Worm (Caenorhabditis elegans) whole organism, young adult: ENCODE measurements around the gene brc-2.

ENCODE experiments used
- C06A6.2 ChIP-seq: fragments of 200-800 bp; sonication (Bioruptor generic); conservative IDR thresholded peaks from 2 replicates; pipeline ENCODE4 v1.3.6; 2022; ENCODE audit warnings: missing genetic modification characterization, missing compliant biosample characterization
- F10E7.11 ChIP-seq: sonication (generic microtip); optimal IDR thresholded peaks from 2 replicates; lab custom pipeline; 2017; ENCODE audit warnings: mild to moderate bottlenecking, missing genetic modification characterization, moderate library complexity, missing compliant biosample characterization
- F22D6.2 ChIP-seq: sonication (generic microtip); optimal IDR thresholded peaks from 2 replicates; lab custom pipeline; 2016; ENCODE audit warnings: mild to moderate bottlenecking, missing genetic modification characterization, missing compliant biosample characterization
- F23B12.7 ChIP-seq: sonication (generic microtip); optimal IDR thresholded peaks from 2 replicates; lab custom pipeline; 2017; ENCODE audit warnings: missing genetic modification characterization, mild to moderate bottlenecking, missing compliant biosample characterization, antibody characterized with exemption, moderate library complexity; ENCODE audit not compliant: insufficient read depth
- F33H1.4 ChIP-seq: fragments of 200-800 bp; sonication (Bioruptor generic); IDR thresholded peaks from 2 replicates; pipeline ENCODE4 v1.3.6; 2022; ENCODE audit warnings: missing genetic modification reagents, missing genetic modification characterization, missing compliant biosample characterization
- K11D2.4 ChIP-seq: fragments of 200-800 bp; sonication (Bioruptor generic); IDR thresholded peaks from 2 replicates; pipeline ENCODE4 v1.3.6; 2022; ENCODE audit warnings: missing genetic modification reagents, missing genetic modification characterization, missing compliant biosample characterization
- Y95B8A.8 ChIP-seq: fragments of 200-800 bp; sonication (Bioruptor generic); IDR thresholded peaks from 2 replicates; pipeline ENCODE4 v1.3.6; 2022; ENCODE audit warnings: missing genetic modification reagents, missing genetic modification characterization, missing compliant biosample characterization
- akir-1 ChIP-seq: fragments of 200-800 bp; sonication (Bioruptor generic); optimal IDR thresholded peaks from 2 replicates; lab custom pipeline; 2018; ENCODE audit warnings: mild to moderate bottlenecking, missing genetic modification characterization, moderate library complexity, missing compliant biosample characterization
- ama-1 ChIP-seq, 3 experiments: fragments of 150-350 bp in 1 of 3; sonication (generic microtip) in 2 of 3; optimal IDR thresholded peaks; 2 replicates each; lab custom pipeline; 2014 to 2018; ENCODE audit warnings: missing biosample characterization in 2 of 3, missing genetic modification characterization in 2 of 3, missing genetic modification reagents in 2 of 3
- athp-1 ChIP-seq: sonication (generic microtip); optimal IDR thresholded peaks from 2 replicates; lab custom pipeline; 2017; ENCODE audit warnings: mild to moderate bottlenecking, missing genetic modification characterization, missing compliant biosample characterization
- attf-6 ChIP-seq: fragments of 200-800 bp; sonication (Bioruptor generic); IDR thresholded peaks from 2 replicates; pipeline ENCODE4 v1.3.6; 2022; ENCODE audit warnings: missing genetic modification reagents, missing genetic modification characterization, missing compliant biosample characterization
- ccch-3 ChIP-seq: fragments of 200-800 bp; sonication (Bioruptor generic); optimal IDR thresholded peaks from 2 replicates; lab custom pipeline; 2018; ENCODE audit warnings: mild to moderate bottlenecking, missing genetic modification characterization, missing compliant biosample characterization
- cebp-1 ChIP-seq, 2 experiments: fragments of 200-800 bp in 1 of 2; sonication (Bioruptor generic) in 1 of 2; sonication (generic microtip) in 1 of 2; IDR thresholded peaks in 1 of 2; optimal IDR thresholded peaks in 1 of 2; 2 replicates each; pipeline versions ENCODE4 v1.3.6 to Lab custom; 2017 to 2022; ENCODE audit warnings: missing compliant biosample characterization in 2 of 2, missing genetic modification characterization in 2 of 2, mild to moderate bottlenecking in 1 of 2, missing genetic modification reagents in 1 of 2, moderate library complexity in 1 of 2
- ceh-27 ChIP-seq: fragments of 200-800 bp; sonication (Bioruptor generic); optimal IDR thresholded peaks from 2 replicates; lab custom pipeline; 2018; ENCODE audit warnings: mild to moderate bottlenecking, missing genetic modification characterization, moderate library complexity, missing compliant biosample characterization
- ceh-40 ChIP-seq: fragments of 200-800 bp; sonication (Bioruptor generic); IDR thresholded peaks from 2 replicates; pipeline ENCODE4 v1.3.6; 2022; ENCODE audit warnings: missing genetic modification characterization, missing compliant biosample characterization
- dpff-1 ChIP-seq: sonication (generic microtip); optimal IDR thresholded peaks from 2 replicates; lab custom pipeline; 2017; ENCODE audit warnings: mild to moderate bottlenecking, missing genetic modification characterization, missing compliant biosample characterization
- dpl-1 ChIP-seq: fragments of 150-350 bp; optimal IDR thresholded peaks from 2 replicates; lab custom pipeline; 2014; ENCODE audit warnings: missing biosample characterization, missing genetic modification reagents, missing genetic modification characterization
- efl-1 ChIP-seq: fragments of 150-350 bp; optimal IDR thresholded peaks from 2 replicates; lab custom pipeline; 2014; ENCODE audit warnings: missing biosample characterization, missing genetic modification reagents, missing genetic modification characterization
- egl-18 ChIP-seq: fragments of 200-800 bp; sonication (Bioruptor generic); IDR thresholded peaks from 2 replicates; pipeline ENCODE4 v1.3.6; 2022; ENCODE audit warnings: missing genetic modification reagents, missing genetic modification characterization, missing compliant biosample characterization
- egrh-3 ChIP-seq: fragments of 200-800 bp; sonication (Bioruptor generic); IDR thresholded peaks from 2 replicates; pipeline ENCODE4 v1.3.6; 2022; ENCODE audit warnings: missing genetic modification reagents, missing genetic modification characterization, missing compliant biosample characterization
- fkh-3 ChIP-seq: sonication (generic microtip); optimal IDR thresholded peaks from 2 replicates; lab custom pipeline; 2016; ENCODE audit warnings: mild to moderate bottlenecking, missing genetic modification characterization, missing compliant biosample characterization
- hlh-26 ChIP-seq: fragments of 200-800 bp; sonication (Bioruptor generic); conservative IDR thresholded peaks from 2 replicates; pipeline ENCODE4 v1.3.6; 2022; ENCODE audit warnings: missing genetic modification reagents, missing genetic modification characterization, missing compliant biosample characterization
- lag-1 ChIP-seq: fragments of 200-800 bp; sonication (Bioruptor generic); IDR thresholded peaks from 2 replicates; pipeline ENCODE4 v1.3.6; 2022; ENCODE audit warnings: missing genetic modification reagents, missing genetic modification characterization, missing compliant biosample characterization
- lin-26 ChIP-seq: fragments of 200-800 bp; sonication (Bioruptor generic); IDR thresholded peaks from 2 replicates; pipeline ENCODE4 v1.3.6; 2022; ENCODE audit warnings: missing genetic modification reagents, missing genetic modification characterization, missing compliant biosample characterization
- lin-35 ChIP-seq, 3 experiments: fragments of 150-350 bp in 2 of 3; sonication (generic microtip) in 1 of 3; optimal IDR thresholded peaks; 2 replicates each; lab custom pipeline; 2014 to 2018; ENCODE audit warnings: missing biosample characterization in 3 of 3, missing genetic modification characterization in 3 of 3, missing genetic modification reagents in 3 of 3
- lin-54 ChIP-seq: fragments of 200-800 bp; sonication (Bioruptor generic); optimal IDR thresholded peaks from 2 replicates; lab custom pipeline; 2018; ENCODE audit warnings: mild to moderate bottlenecking, missing genetic modification characterization, missing compliant biosample characterization
- madf-6 ChIP-seq: fragments of 200-800 bp; sonication (Bioruptor generic); IDR thresholded peaks from 2 replicates; pipeline ENCODE4 v1.3.6; 2022; ENCODE audit warnings: missing genetic modification reagents, missing genetic modification characterization, missing compliant biosample characterization
- madf-8 ChIP-seq: fragments of 200-800 bp; sonication (Bioruptor generic); conservative IDR thresholded peaks from 2 replicates; pipeline ENCODE4 v1.3.6; 2022; ENCODE audit warnings: missing genetic modification reagents, missing genetic modification characterization, missing compliant biosample characterization
- mcd-1 ChIP-seq: fragments of 200-800 bp; sonication (Bioruptor generic); IDR thresholded peaks from 2 replicates; pipeline ENCODE4 v1.3.6; 2022; ENCODE audit warnings: missing genetic modification reagents, missing genetic modification characterization, missing compliant biosample characterization
- mes-4 ChIP-seq: sonication (generic microtip); optimal IDR thresholded peaks from 2 replicates; lab custom pipeline; 2016; ENCODE audit warnings: missing genotype, missing genetic modification characterization, missing compliant biosample characterization
- mxl-1 ChIP-seq: sonication (generic microtip); optimal IDR thresholded peaks from 2 replicates; lab custom pipeline; 2016; ENCODE audit warnings: missing genetic modification characterization, missing compliant biosample characterization
- nfya-2 ChIP-seq: fragments of 200-800 bp; sonication (Bioruptor generic); IDR thresholded peaks from 2 replicates; pipeline ENCODE4 v1.3.6; 2022; ENCODE audit warnings: missing genetic modification reagents, missing genetic modification characterization, missing compliant biosample characterization
- nfyb-1 ChIP-seq: fragments of 200-800 bp; sonication (Bioruptor generic); IDR thresholded peaks from 2 replicates; pipeline ENCODE4 v1.3.6; 2022; ENCODE audit warnings: missing genetic modification reagents, missing genetic modification characterization, missing compliant biosample characterization
- nhr-90 ChIP-seq: sonication (generic microtip); optimal IDR thresholded peaks from 2 replicates; lab custom pipeline; 2016; ENCODE audit warnings: missing genotype, mild to moderate bottlenecking, missing genetic modification characterization, missing compliant biosample characterization
- pha-4 ChIP-seq: fragments of 150-350 bp; sonication (generic microtip); optimal IDR thresholded peaks from 2 replicates; lab custom pipeline; 2014; ENCODE audit warnings: missing biosample characterization, missing genetic modification reagents, missing genetic modification characterization
- rpc-1 ChIP-seq, 2 experiments: fragments of 150-350 bp in 1 of 2; sonication (generic microtip) in 1 of 2; optimal IDR thresholded peaks; 2 replicates each; lab custom pipeline; 2014 to 2018; ENCODE audit warnings: missing biosample characterization in 1 of 2, missing genetic modification characterization in 1 of 2, missing genetic modification reagents in 1 of 2, missing genotype in 1 of 2
- snpc-1.1 ChIP-seq: sonication (generic microtip); optimal IDR thresholded peaks from 2 replicates; lab custom pipeline; 2017; ENCODE audit warnings: missing genetic modification characterization, mild to moderate bottlenecking, missing compliant biosample characterization, antibody characterized with exemption, moderate library complexity, missing genotype, missing genetic modification reagents; ENCODE audit not compliant: insufficient read depth
- snpc-1.3 ChIP-seq: sonication (generic microtip); optimal IDR thresholded peaks from 2 replicates; lab custom pipeline; 2017; ENCODE audit warnings: missing genetic modification characterization, mild to moderate bottlenecking, missing compliant biosample characterization, antibody characterized with exemption, moderate library complexity, missing genotype, missing genetic modification reagents; ENCODE audit not compliant: insufficient read depth
- snpc-3.4 ChIP-seq: sonication (generic microtip); optimal IDR thresholded peaks from 2 replicates; lab custom pipeline; 2017; ENCODE audit warnings: missing genetic modification characterization, mild to moderate bottlenecking, missing compliant biosample characterization, antibody characterized with exemption, moderate library complexity, missing genotype, missing genetic modification reagents
- tbp1 ChIP-seq: fragments of 200-800 bp; sonication (Bioruptor generic); optimal IDR thresholded peaks from 2 replicates; lab custom pipeline; 2018; ENCODE audit warnings: mild to moderate bottlenecking, missing genetic modification characterization, missing compliant biosample characterization
- tbx-9 ChIP-seq: sonication (generic microtip); optimal IDR thresholded peaks from 2 replicates; lab custom pipeline; 2016; ENCODE audit warnings: borderline replicate concordance, missing genetic modification characterization, inconsistent platforms, missing compliant biosample characterization
- unc-130 ChIP-seq: sonication (generic microtip); optimal IDR thresholded peaks from 2 replicates; lab custom pipeline; 2016; ENCODE audit warnings: missing genetic modification reagents, missing genetic modification characterization, missing compliant biosample characterization
- xnd-1 ChIP-seq: sonication (generic microtip); optimal IDR thresholded peaks from 2 replicates; lab custom pipeline; 2016; ENCODE audit warnings: missing genotype, missing genetic modification reagents, missing genetic modification characterization, missing compliant biosample characterization
- ztf-22 ChIP-seq: fragments of 200-800 bp; sonication (Bioruptor generic); optimal IDR thresholded peaks from 2 replicates; lab custom pipeline; 2018; ENCODE audit warnings: mild to moderate bottlenecking, missing genetic modification characterization, moderate library complexity, missing compliant biosample characterization

The brc-2 gene

ce11 chrIII:6931896-6932295, 29.0 kb upstream of the brc-2 start, which contains the start of gene byn-1 (continued):
- no peak for TF ChIP-seq attf-6 (GFP tag; lab: Robert Waterston, UW)
- no peak for TF ChIP-seq madf-8 (GFP tag; lab: Robert Waterston, UW)
- TF ChIP-seq madf-6 (GFP tag; lab: Robert Waterston, UW), result peak; percentile 56
- TF ChIP-seq Y95B8A.8 (GFP tag; lab: Robert Waterston, UW), result no peak
- no peak for TF ChIP-seq lin-35 (GFP tag; optimal IDR thresholded peaks at IDR 0.05; lab: Kevin White, UChicago)
- no peak for TF ChIP-seq F10E7.11 (tag; lab: Kevin White, UChicago)
- TF ChIP-seq mes-4, result no peak
- no peak for TF ChIP-seq nfya-2 (GFP tag; lab: Robert Waterston, UW)
- no peak for TF ChIP-seq nfyb-1 (GFP tag; lab: Robert Waterston, UW)
- TF ChIP-seq lag-1, result no peak
- TF ChIP-seq dpl-1 (GFP tag; lab: Kevin White, UChicago), result no peak
- TF ChIP-seq cebp-1 (GFP tag; IDR thresholded peaks at IDR 0.05; lab: Robert Waterston, UW), result no peak
- TF ChIP-seq cebp-1 (tag; optimal IDR thresholded peaks at IDR 0.05; lab: Kevin White, UChicago), result peak; percentile 22
- no peak for TF ChIP-seq egl-18 (GFP tag; lab: Robert Waterston, UW)
- TF ChIP-seq nhr-90 (tag; lab: Kevin White, UChicago), result no peak
- no peak for TF ChIP-seq pha-4 (tag; lab: Kevin White, UChicago)
- no peak for TF ChIP-seq F22D6.2 (tag; lab: Kevin White, UChicago)
- TF ChIP-seq lin-26 (GFP tag; lab: Robert Waterston, UW), result no peak
- TF ChIP-seq snpc-1.3 (tag; lab: Kevin White, UChicago), result peak; percentile 12
- no peak for TF ChIP-seq tbx-9 (tag; lab: Kevin White, UChicago)
- TF ChIP-seq akir-1 (GFP tag; lab: Kevin White, UChicago), result no peak
- TF ChIP-seq mxl-1 (tag; lab: Kevin White, UChicago), result no peak
- no peak for TF ChIP-seq ama-1 (optimal IDR thresholded peaks at IDR 0.05; lab: Kevin White, UChicago)
- peak in 1 of 2 experiments; percentile 26 for TF ChIP-seq ama-1 (GFP tag; optimal IDR thresholded peaks at IDR 0.05; lab: Kevin White, UChicago)
- peak; percentile 76 for TF ChIP-seq fkh-3 (tag; lab: Kevin White, UChicago)
- no peak for TF ChIP-seq K11D2.4
- TF ChIP-seq lin-54 (GFP tag; lab: Kevin White, UChicago), result peak; percentile 24
- TF ChIP-seq tbp1 (GFP tag; lab: Kevin White, UChicago), result no peak
- no peak for TF ChIP-seq egrh-3
- TF ChIP-seq unc-130 (GFP tag; lab: Kevin White, UChicago), result no peak
- no peak for TF ChIP-seq C06A6.2
- no peak for TF ChIP-seq xnd-1 (tag; lab: Kevin White, UChicago)
- TF ChIP-seq dpff-1 (tag; lab: Kevin White, UChicago), result peak; percentile 25
- no peak for TF ChIP-seq ztf-22 (GFP tag; lab: Kevin White, UChicago)
- no peak for TF ChIP-seq rpc-1 (optimal IDR thresholded peaks at IDR 0.05; lab: Kevin White, UChicago)
- no peak for TF ChIP-seq rpc-1 (tag; optimal IDR thresholded peaks at IDR 0.05; lab: Kevin White, UChicago)
- TF ChIP-seq, all 124 proteins: peak for 21

ce11 chrIII:6929558-6930167, 26.8 kb upstream of the brc-2 start, which contains the start of gene inf-1:
Gene inf-1 (plus strand): TSS chrIII:6930134.
- TF ChIP-seq ceh-27 (GFP tag; lab: Kevin White, UChicago) (no peak), cebp-1 (GFP tag; IDR thresholded peaks at IDR 0.05; lab: Robert Waterston, UW) (peak; percentile 68; the same call in 1 of the 2 replicates), cebp-1 (tag; optimal IDR thresholded peaks at IDR 0.05; lab: Kevin White, UChicago) (peak; percentile 95), athp-1 (tag; lab: Kevin White, UChicago) (no peak), snpc-3.4 (tag; lab: Kevin White, UChicago) (peak; percentile 9), xnd-1 (tag; lab: Kevin White, UChicago) (no peak), ccch-3 (GFP tag; lab: Kevin White, UChicago) (no peak), ceh-40 (no peak), F23B12.7 (tag; lab: Kevin White, UChicago) (peak; percentile 51), hlh-26 (GFP tag; lab: Robert Waterston, UW) (no peak), mcd-1 (peak; percentile 77), dpl-1 (GFP tag; lab: Kevin White, UChicago) (peak; percentile 46), snpc-1.3 (tag; lab: Kevin White, UChicago) (peak; percentile 28), lin-54 (GFP tag; lab: Kevin White, UChicago) (peak; percentile 18), efl-1 (GFP tag; lab: Kevin White, UChicago) (peak; percentile 36), snpc-1.1 (tag; lab: Kevin White, UChicago) (peak; percentile 5), F33H1.4 (peak; percentile 74)
